Fruit fly (Drosophila melanogaster): Measurements from ENCODE around the gene CG10195.

DNA sequence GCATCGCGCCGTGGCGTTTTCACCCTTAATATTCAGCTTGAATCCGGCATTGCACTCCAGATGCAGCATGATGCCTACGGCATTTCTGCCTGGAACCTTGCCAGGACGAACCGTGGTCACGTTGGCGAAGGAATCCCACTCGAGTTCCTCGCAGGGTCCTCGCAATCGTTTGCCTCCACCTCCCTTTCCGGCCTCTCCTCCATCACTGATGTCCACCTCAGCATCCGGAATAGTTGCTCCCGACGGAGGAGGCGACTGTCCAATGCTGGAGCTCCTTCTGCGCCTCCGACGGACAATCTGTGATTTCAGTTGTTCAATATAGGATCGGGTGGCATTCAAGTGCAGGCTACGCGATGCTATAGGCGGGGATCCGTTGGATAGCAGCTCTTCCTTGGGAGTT is 27.7 kb upstream of the CG10195 start:
- TF ChIP-seq psq (optimal IDR thresholded peaks at IDR 0.05) (no peak), Sin3A (optimal IDR thresholded peaks at IDR 0.05) (no peak)

All from Kc167 (cell line).